Fruit fly (Drosophila melanogaster) whole organism, embryonic: Measurements from ENCODE around the gene CG15514.
A peak's percentile ranks its signal among the peaks of the same experiment; 100 is the strongest.

ENCODE experiments used
- Atf6 ChIP-seq: fragments of 200-800 bp; sonication (Bioruptor generic); IDR thresholded peaks from 2 replicates; pipeline ENCODE4 v1.3.6; 2022; ENCODE audit warnings: missing biosample characterization, missing genetic modification characterization
- CG11093 ChIP-seq: fragments of 200-800 bp; sonication (Bioruptor generic); IDR thresholded peaks from 3 replicates; pipeline ENCODE4 v1.3.6; 2022; ENCODE audit warnings: missing biosample characterization, missing genetic modification characterization
- CG13296 ChIP-seq: fragments of 200-800 bp; sonication (Bioruptor generic); optimal IDR thresholded peaks from 3 replicates; lab custom pipeline; 2018; ENCODE audit warnings: missing biosample characterization, mild to moderate bottlenecking, missing genetic modification characterization
- CG14965 ChIP-seq: fragments of 200-800 bp; sonication (Bioruptor generic); optimal IDR thresholded peaks from 2 replicates; lab custom pipeline; 2016; ENCODE audit warnings: missing biosample characterization, missing genetic modification characterization, borderline replicate concordance
- CG15696 ChIP-seq: fragments of 200-800 bp; sonication (Bioruptor generic); optimal IDR thresholded peaks from 2 replicates; lab custom pipeline; 2019; ENCODE audit warnings: missing biosample characterization, mild to moderate bottlenecking, missing genetic modification characterization, moderate library complexity
- CG17802 ChIP-seq: fragments of 200-800 bp; sonication (Bioruptor generic); optimal IDR thresholded peaks from 2 replicates; lab custom pipeline; 2018; ENCODE audit warnings: missing biosample characterization, mild to moderate bottlenecking, missing genetic modification characterization, moderate library complexity
- CG18476 ChIP-seq: fragments of 200-800 bp; sonication (Bioruptor generic); optimal IDR thresholded peaks from 2 replicates; lab custom pipeline; 2016; ENCODE audit warnings: missing biosample characterization, mild to moderate bottlenecking, missing genetic modification characterization
- CG2199 ChIP-seq: fragments of 200-800 bp; sonication (Bioruptor generic); IDR thresholded peaks from 3 replicates; pipeline ENCODE4 v1.3.6; 2022; ENCODE audit warnings: missing biosample characterization, missing genetic modification characterization
- CG30403 ChIP-seq: fragments of 200-800 bp; sonication (Bioruptor generic); optimal IDR thresholded peaks from 3 replicates; lab custom pipeline; 2016; ENCODE audit warnings: missing biosample characterization, missing genetic modification characterization
- CG42726 ChIP-seq: fragments of 200-800 bp; sonication (Bioruptor generic); IDR thresholded peaks from 2 replicates; pipeline ENCODE4 v1.3.6; 2022; ENCODE audit warnings: missing biosample characterization, missing genetic modification characterization; ENCODE audit not compliant: partially characterized antibody
- CG6813 ChIP-seq: fragments of 200-800 bp; sonication (Bioruptor generic); optimal IDR thresholded peaks from 2 replicates; lab custom pipeline; 2017; ENCODE audit warnings: missing biosample characterization, missing genetic modification characterization, mild to moderate bottlenecking, moderate library complexity, missing genetic modification reagents
- CG6854 ChIP-seq: fragments of 200-800 bp; sonication (Bioruptor generic); optimal IDR thresholded peaks from 3 replicates; lab custom pipeline; 2017; ENCODE audit warnings: missing biosample characterization, mild to moderate bottlenecking, missing genetic modification characterization
- CG7271 ChIP-seq: fragments of 200-800 bp; sonication (Bioruptor generic); optimal IDR thresholded peaks from 2 replicates; lab custom pipeline; 2018; ENCODE audit warnings: missing biosample characterization, mild to moderate bottlenecking, missing genetic modification characterization, moderate library complexity
- CG7372 ChIP-seq: fragments of 200-800 bp; sonication (Bioruptor generic); IDR thresholded peaks from 2 replicates; pipeline ENCODE4 v1.3.6; 2022; ENCODE audit warnings: missing biosample characterization, missing genetic modification characterization
- CG8281 ChIP-seq: fragments of 200-800 bp; sonication (Bioruptor generic); optimal IDR thresholded peaks from 2 replicates; lab custom pipeline; 2018; ENCODE audit warnings: missing biosample characterization, mild to moderate bottlenecking, missing genetic modification characterization, moderate library complexity
- CG8359 ChIP-seq: fragments of 200-800 bp; sonication (Bioruptor generic); optimal IDR thresholded peaks from 2 replicates; lab custom pipeline; 2017; ENCODE audit warnings: missing biosample characterization, mild to moderate bottlenecking, missing genetic modification characterization, borderline replicate concordance
- CG9932 ChIP-seq: fragments of 200-800 bp; sonication (Bioruptor generic); IDR thresholded peaks from 2 replicates; pipeline ENCODE4 v1.3.6; 2022; ENCODE audit warnings: missing biosample characterization, missing genetic modification characterization
- CTCF ChIP-seq: fragments of 200-800 bp; sonication (Bioruptor generic); optimal IDR thresholded peaks from 2 replicates; lab custom pipeline; 2017; ENCODE audit warnings: missing biosample characterization, mild to moderate bottlenecking, missing genetic modification characterization, moderate library complexity
- D19A ChIP-seq: fragments of 200-800 bp; optimal IDR thresholded peaks from 3 replicates; lab custom pipeline; 2019; ENCODE audit warnings: missing biosample characterization, mild to moderate bottlenecking, missing genetic modification characterization, moderate library complexity
- Doc2 ChIP-seq: fragments of 200-800 bp; sonication (Bioruptor generic); IDR thresholded peaks from 2 replicates; pipeline ENCODE4 v1.3.6; 2022; ENCODE audit warnings: missing biosample characterization, missing genetic modification characterization
- E2f1 ChIP-seq: fragments of 200-800 bp; sonication (Bioruptor generic); IDR thresholded peaks from 2 replicates; pipeline ENCODE4 v1.3.6; 2022; ENCODE audit warnings: missing biosample characterization, missing genetic modification characterization
- Eip74EF ChIP-seq, 2 experiments: fragments of 200-800 bp in 1 of 2; fragments of >200 bp in 1 of 2; sonication (Bioruptor generic) in 1 of 2; optimal IDR thresholded peaks; 2 replicates each; lab custom pipeline; 2017 to 2019; ENCODE audit warnings: missing biosample characterization in 2 of 2, missing genetic modification characterization in 2 of 2, mild to moderate bottlenecking in 1 of 2, moderate library complexity in 1 of 2
- HLH3B ChIP-seq: fragments of 200-800 bp; sonication (Bioruptor generic); IDR thresholded peaks from 2 replicates; pipeline ENCODE4 v1.3.6; 2022; ENCODE audit warnings: missing biosample characterization, missing genetic modification characterization
- Scr ChIP-seq: fragments of 200-800 bp; sonication (Bioruptor generic); IDR thresholded peaks from 2 replicates; pipeline ENCODE4 v1.3.6; 2022; ENCODE audit warnings: missing biosample characterization, missing genetic modification characterization; ENCODE audit not compliant: partially characterized antibody
- Sox102F ChIP-seq: fragments of 200-800 bp; sonication (Bioruptor generic); optimal IDR thresholded peaks from 2 replicates; lab custom pipeline; 2018; ENCODE audit warnings: missing biosample characterization, mild to moderate bottlenecking, missing genetic modification characterization, moderate library complexity
- Taf1 ChIP-seq: fragments of 200-800 bp; sonication (Bioruptor generic); IDR thresholded peaks from 2 replicates; pipeline ENCODE4 v1.3.6; 2022; ENCODE audit warnings: missing biosample characterization, missing genetic modification characterization
- Vsx1 ChIP-seq: fragments of 200-800 bp; sonication (Bioruptor generic); optimal IDR thresholded peaks from 2 replicates; lab custom pipeline; 2017; ENCODE audit warnings: missing biosample characterization, mild to moderate bottlenecking, missing genetic modification characterization, missing genetic modification reagents
- ara ChIP-seq: fragments of 200-800 bp; sonication (Bioruptor generic); IDR thresholded peaks from 2 replicates; pipeline ENCODE4 v1.3.6; 2022; ENCODE audit warnings: missing biosample characterization, missing genetic modification characterization
- ato ChIP-seq: fragments of 200-800 bp; sonication (Bioruptor generic); IDR thresholded peaks from 2 replicates; pipeline ENCODE4 v1.3.6; 2022; ENCODE audit warnings: missing biosample characterization, missing genetic modification characterization; ENCODE audit not compliant: partially characterized antibody
- bab2 ChIP-seq: fragments of 200-800 bp; sonication (Bioruptor generic); optimal IDR thresholded peaks from 2 replicates; lab custom pipeline; 2016; ENCODE audit warnings: missing biosample characterization, missing genetic modification characterization
- chn ChIP-seq: fragments of 200-800 bp; sonication (Bioruptor generic); optimal IDR thresholded peaks from 2 replicates; lab custom pipeline; 2016; ENCODE audit warnings: missing biosample characterization, missing genetic modification characterization
- da ChIP-seq: fragments of 200-800 bp; sonication (Bioruptor generic); optimal IDR thresholded peaks from 2 replicates; lab custom pipeline; 2016; ENCODE audit warnings: missing biosample characterization, missing genetic modification characterization
- dan ChIP-seq: fragments of 200-800 bp; sonication (Bioruptor generic); IDR thresholded peaks from 2 replicates; pipeline ENCODE4 v1.3.6; 2022; ENCODE audit warnings: missing biosample characterization, missing genetic modification characterization
- dmrt11E ChIP-seq: fragments of 200-800 bp; sonication (Bioruptor generic); optimal IDR thresholded peaks from 3 replicates; lab custom pipeline; 2018; ENCODE audit warnings: missing biosample characterization, mild to moderate bottlenecking, missing genetic modification characterization, moderate library complexity
- grn ChIP-seq: fragments of 200-800 bp; sonication (Bioruptor generic); optimal IDR thresholded peaks from 3 replicates; lab custom pipeline; 2017; ENCODE audit warnings: missing biosample characterization, missing genetic modification characterization
- gsb-n ChIP-seq: fragments of 200-800 bp; sonication (Bioruptor generic); optimal IDR thresholded peaks from 3 replicates; lab custom pipeline; 2018; ENCODE audit warnings: missing biosample characterization, mild to moderate bottlenecking, missing genetic modification characterization
- h ChIP-seq: fragments of >200 bp; optimal IDR thresholded peaks from 2 replicates; lab custom pipeline; 2017
- ind ChIP-seq: fragments of 200-800 bp; sonication (Bioruptor generic); optimal IDR thresholded peaks from 3 replicates; lab custom pipeline; 2016; ENCODE audit warnings: missing biosample characterization, missing genetic modification characterization
- jing ChIP-seq: fragments of 200-800 bp; sonication (Bioruptor generic); optimal IDR thresholded peaks from 2 replicates; lab custom pipeline; 2018; ENCODE audit warnings: missing biosample characterization, mild to moderate bottlenecking, missing genetic modification characterization
- lab ChIP-seq: fragments of 200-800 bp; sonication (Bioruptor generic); optimal IDR thresholded peaks from 3 replicates; lab custom pipeline; 2017; ENCODE audit warnings: missing biosample characterization, missing genetic modification characterization, mild to moderate bottlenecking, moderate library complexity, missing genetic modification reagents
- lov ChIP-seq, 2 experiments: fragments of 200-800 bp in 1 of 2; fragments of >200 bp in 1 of 2; sonication (Bioruptor generic) in 1 of 2; IDR thresholded peaks in 1 of 2; optimal IDR thresholded peaks in 1 of 2; 2 replicates in 1 of 2; 3 replicates in 1 of 2; pipeline versions ENCODE4 v1.3.6 to Lab custom; 2017 to 2022; ENCODE audit warnings: missing biosample characterization in 1 of 2, missing genetic modification characterization in 1 of 2
- luna ChIP-seq: fragments of 200-800 bp; sonication (Bioruptor generic); optimal IDR thresholded peaks from 2 replicates; lab custom pipeline; 2016; ENCODE audit warnings: missing biosample characterization, missing genetic modification characterization
- nerfin-1 ChIP-seq: fragments of 200-800 bp; sonication (Bioruptor generic); optimal IDR thresholded peaks from 3 replicates; lab custom pipeline; 2019; ENCODE audit warnings: missing biosample characterization, mild to moderate bottlenecking, missing genetic modification characterization, moderate library complexity
- org-1 ChIP-seq: fragments of 200-800 bp; sonication (Bioruptor generic); optimal IDR thresholded peaks from 2 replicates; lab custom pipeline; 2017; ENCODE audit warnings: missing biosample characterization, missing genetic modification characterization
- pan ChIP-seq, 4 experiments: fragments of >200 bp in 3 of 4; fragments of 200-800 bp in 1 of 4; sonication (Bioruptor generic) in 1 of 4; optimal IDR thresholded peaks in 3 of 4; IDR thresholded peaks in 1 of 4; 2 replicates each; pipeline versions ENCODE4 v1.3.6 to Lab custom; 2017 to 2022; ENCODE audit warnings: missing biosample characterization in 2 of 4, missing genetic modification characterization in 2 of 4, mixed read lengths in 1 of 4
- pfk ChIP-seq: fragments of 200-800 bp; sonication (Bioruptor generic); optimal IDR thresholded peaks from 2 replicates; lab custom pipeline; 2018; ENCODE audit warnings: missing biosample characterization, mild to moderate bottlenecking, missing genetic modification characterization, moderate library complexity
- pita ChIP-seq: fragments of 200-800 bp; sonication (Bioruptor generic); optimal IDR thresholded peaks from 2 replicates; lab custom pipeline; 2017; ENCODE audit warnings: missing biosample characterization, mild to moderate bottlenecking, missing genetic modification characterization
- sr ChIP-seq: fragments of 200-800 bp; sonication (Bioruptor generic); IDR thresholded peaks from 3 replicates; pipeline ENCODE4 v1.3.6; 2022; ENCODE audit warnings: missing biosample characterization, missing genetic modification characterization
- wek ChIP-seq: fragments of 200-800 bp; sonication (Bioruptor generic); optimal IDR thresholded peaks from 3 replicates; lab custom pipeline; 2018; ENCODE audit warnings: missing biosample characterization, mild to moderate bottlenecking, missing genetic modification characterization, moderate library complexity
- zen ChIP-seq: fragments of 200-800 bp; sonication (Bioruptor generic); optimal IDR thresholded peaks from 3 replicates; lab custom pipeline; 2018; ENCODE audit warnings: missing biosample characterization, mild to moderate bottlenecking, missing genetic modification characterization, moderate library complexity

CG15514 gene

dm6 chr3R:29830925-29831324 lies 30.4 kb downstream of the CG15514 start (continued):
- TF ChIP-seq sr: no peak
- no peak for TF ChIP-seq chn (GFP tag; lab: Kevin White, UChicago)
- TF ChIP-seq nerfin-1 (tag; lab: Kevin White, UChicago): peak; percentile 80
- TF ChIP-seq dmrt11E: peak; percentile 18
- TF ChIP-seq CG8281 (tag; lab: Kevin White, UChicago): peak; percentile 29
- TF ChIP-seq Vsx1: no peak
- no peak for TF ChIP-seq HLH3B
- TF ChIP-seq CG2199 (GFP tag; lab: Robert Waterston, UW): no peak
- TF ChIP-seq Taf1 (GFP tag; lab: Robert Waterston, UW): no peak
- peak; percentile 9 for TF ChIP-seq bab2 (GFP tag; lab: Kevin White, UChicago)
- peak; percentile 95 for TF ChIP-seq CG15696 (tag; lab: Kevin White, UChicago)
- no peak for TF ChIP-seq CG9932 (GFP tag; lab: Robert Waterston, UW)
- no peak for TF ChIP-seq CG7372 (GFP tag; lab: Robert Waterston, UW)
- no peak for TF ChIP-seq ind
- TF ChIP-seq CG8359 (GFP tag; lab: Kevin White, UChicago): peak; percentile 66
- no peak for TF ChIP-seq grn
- no peak for TF ChIP-seq lov (optimal IDR thresholded peaks at IDR 0.05; lab: Kevin White, UChicago)
- TF ChIP-seq lov (GFP tag; IDR thresholded peaks at IDR 0.05; lab: Robert Waterston, UW): no peak
- no peak for TF ChIP-seq jing (GFP tag; lab: Kevin White, UChicago)
- TF ChIP-seq Atf6 (GFP tag; lab: Robert Waterston, UW): no peak
- peak; percentile 81 for TF ChIP-seq zen (tag; lab: Kevin White, UChicago)
- TF ChIP-seq CG17802 (tag; lab: Kevin White, UChicago): no peak
- TF ChIP-seq E2f1 (GFP tag; lab: Robert Waterston, UW): no peak
- TF ChIP-seq CG42726 (GFP tag; lab: Robert Waterston, UW): no peak
- TF ChIP-seq dan: no peak
- no peak for TF ChIP-seq Scr (GFP tag; lab: Robert Waterston, UW)
- peak; percentile 90 for TF ChIP-seq CG6813
- no peak for TF ChIP-seq CG13296 (GFP tag; lab: Kevin White, UChicago)
- TF ChIP-seq Sox102F (GFP tag; lab: Kevin White, UChicago): no peak
- no peak for TF ChIP-seq CG30403
- peak; percentile 42; the same call in 1 of the 2 replicates for TF ChIP-seq ara (GFP tag; lab: Robert Waterston, UW)
- TF ChIP-seq org-1: no peak
- TF ChIP-seq Doc2 (GFP tag; lab: Robert Waterston, UW): no peak
- TF ChIP-seq D19A: peak; percentile 46
- TF ChIP-seq ato (GFP tag; lab: Robert Waterston, UW): no peak
- TF ChIP-seq pfk (GFP tag; lab: Kevin White, UChicago): peak; percentile 46
- TF ChIP-seq luna (GFP tag; lab: Kevin White, UChicago): no peak
- TF ChIP-seq da (GFP tag; lab: Kevin White, UChicago): no peak
- no peak for TF ChIP-seq pita (GFP tag; lab: Kevin White, UChicago)
- peak; percentile 45 for TF ChIP-seq wek (GFP tag; lab: Kevin White, UChicago)
- no peak for TF ChIP-seq pan (optimal IDR thresholded peaks at IDR 0.05; lab: Kevin White, UChicago)
- TF ChIP-seq pan (GFP tag; optimal IDR thresholded peaks at IDR 0.05 in 1 of 2, IDR thresholded peaks at IDR 0.05 in 1 of 2): no peak
- TF ChIP-seq CG7271 (tag; lab: Kevin White, UChicago): peak; percentile 85
- no peak for TF ChIP-seq CG11093
- TF ChIP-seq CG14965 (GFP tag; lab: Kevin White, UChicago): no peak
- TF ChIP-seq h (lab: Kevin White, UChicago): no peak
- no peak for TF ChIP-seq CTCF (GFP tag; lab: Kevin White, UChicago)
- TF ChIP-seq lab (GFP tag; lab: Kevin White, UChicago): peak; percentile 62
- peak in 1 of 2 experiments; percentile 37 for TF ChIP-seq Eip74EF (GFP tag; optimal IDR thresholded peaks at IDR 0.05; lab: Kevin White, UChicago)
- no peak for TF ChIP-seq CG18476 (GFP tag; lab: Kevin White, UChicago)
- peak; percentile 51 for TF ChIP-seq gsb-n
- TF ChIP-seq CG6854 (GFP tag; lab: Kevin White, UChicago): peak; percentile 2
